Fruit fly (Drosophila melanogaster) whole organism: ENCODE data around the gene CG8861.

Source experiments
- CG8478 ChIP-seq: fragments of >200 bp; optimal IDR thresholded peaks from 2 replicates; lab custom pipeline; 2018; ENCODE audit warnings: inconsistent platforms
- Dll ChIP-seq: fragments of >200 bp; optimal IDR thresholded peaks from 2 replicates; lab custom pipeline; 2017
- pan ChIP-seq: fragments of >200 bp; optimal IDR thresholded peaks from 2 replicates; lab custom pipeline; 2017
- psq ChIP-seq: fragments of >200 bp; optimal IDR thresholded peaks from 2 replicates; lab custom pipeline; 2017
- usp ChIP-seq: fragments of >200 bp; optimal IDR thresholded peaks from 2 replicates; lab custom pipeline; 2017; ENCODE audit warnings: missing biosample characterization, missing genetic modification characterization, mixed read lengths

DNA sequence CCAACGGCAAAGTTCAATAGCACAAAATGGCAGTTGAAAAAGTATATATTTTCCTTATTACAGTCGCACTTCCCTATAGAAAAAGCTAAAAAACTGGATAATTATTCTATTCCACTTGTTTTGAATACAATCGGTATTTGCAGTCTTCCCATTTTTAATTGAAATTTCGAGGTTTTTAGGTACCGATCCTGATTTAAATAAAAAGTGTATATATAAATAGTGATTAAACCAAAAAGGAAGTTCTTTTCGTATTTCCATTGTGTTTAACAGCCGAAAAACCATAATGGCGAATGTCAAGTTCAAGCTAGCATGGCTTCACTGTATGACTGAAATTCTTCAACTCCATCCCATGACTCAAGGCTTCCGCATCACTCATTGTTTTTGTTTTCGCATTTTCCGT lies 18.2 kb upstream of the CG8861 start:
- TF ChIP-seq psq (lab: Kevin White, UChicago) (no peak), usp (GFP tag; lab: Kevin White, UChicago) (no peak), Dll (lab: Kevin White, UChicago) (no peak), pan (no peak), CG8478 (lab: Kevin White, UChicago) (no peak)
